Worm (Caenorhabditis elegans) whole organism, L4 larva: Measurements from ENCODE around the gene Y54G2A.48.

ENCODE experiments used
- D1046.2 ChIP-seq: fragments of 200-800 bp; sonication (Bioruptor generic); IDR thresholded peaks from 2 replicates; pipeline ENCODE4 v1.3.6; 2022; ENCODE audit warnings: missing genetic modification characterization, missing compliant biosample characterization
- F10B5.3 ChIP-seq: sonication (generic microtip); optimal IDR thresholded peaks from 2 replicates; lab custom pipeline; 2016; ENCODE audit warnings: mild to moderate bottlenecking, missing genetic modification characterization, missing compliant biosample characterization
- F44E2.7 ChIP-seq: fragments of 200-800 bp; sonication (Bioruptor generic); IDR thresholded peaks from 2 replicates; pipeline ENCODE4 v2.1.2; 2022; ENCODE audit warnings: missing genetic modification characterization, missing compliant biosample characterization
- R02D3.7 ChIP-seq: fragments of 150-350 bp; sonication (generic microtip); optimal IDR thresholded peaks from 3 replicates; lab custom pipeline; 2014; ENCODE audit warnings: missing biosample characterization, missing genetic modification characterization
- Y48G9A.11 ChIP-seq: fragments of 200-800 bp; sonication (Bioruptor generic); IDR thresholded peaks from 2 replicates; pipeline ENCODE4 v1.3.6; 2022; ENCODE audit warnings: missing genetic modification reagents, missing genetic modification characterization, missing compliant biosample characterization
- Y5F2A.4 ChIP-seq: fragments of 200-800 bp; sonication (Bioruptor generic); optimal IDR thresholded peaks from 2 replicates; lab custom pipeline; 2018; ENCODE audit warnings: mild to moderate bottlenecking, missing genetic modification characterization, missing compliant biosample characterization
- ZK546.5 ChIP-seq, 2 experiments: sonication (generic microtip); optimal IDR thresholded peaks; 2 replicates each; lab custom pipeline; 2017; ENCODE audit warnings: missing biosample characterization in 2 of 2, missing genetic modification characterization in 2 of 2
- arid-1 ChIP-seq: fragments of 200-800 bp; sonication (Bioruptor generic); conservative IDR thresholded peaks from 2 replicates; pipeline ENCODE4 v1.3.6; 2022; ENCODE audit warnings: missing genetic modification reagents, missing genetic modification characterization, missing compliant biosample characterization
- attf-4 ChIP-seq: sonication (generic microtip); optimal IDR thresholded peaks from 3 replicates; lab custom pipeline; 2017; ENCODE audit warnings: missing biosample characterization, missing genetic modification characterization
- ceh-32 ChIP-seq: sonication (generic microtip); optimal IDR thresholded peaks from 2 replicates; lab custom pipeline; 2016; ENCODE audit warnings: mild to moderate bottlenecking, missing genetic modification characterization, missing compliant biosample characterization; ENCODE audit not compliant: poor library complexity
- ceh-44 ChIP-seq: fragments of 200-800 bp; sonication (Bioruptor generic); IDR thresholded peaks from 2 replicates; pipeline ENCODE4 v1.3.6; 2022; ENCODE audit warnings: missing genetic modification reagents, missing genetic modification characterization, missing compliant biosample characterization
- ceh-82 ChIP-seq: sonication (generic microtip); optimal IDR thresholded peaks from 2 replicates; lab custom pipeline; 2017; ENCODE audit warnings: missing biosample characterization, missing genetic modification characterization
- ces-1 ChIP-seq: fragments of 150-350 bp; sonication (generic microtip); optimal IDR thresholded peaks from 4 replicates; lab custom pipeline; 2014; ENCODE audit warnings: missing biosample characterization, missing genetic modification reagents, missing genetic modification characterization
- cey-2 ChIP-seq: sonication (generic microtip); optimal IDR thresholded peaks from 3 replicates; lab custom pipeline; 2017; ENCODE audit warnings: missing genetic modification characterization, mild to moderate bottlenecking, missing compliant biosample characterization, antibody characterized with exemption, borderline replicate concordance; ENCODE audit not compliant: insufficient read depth
- ctbp-1 ChIP-seq: fragments of 200-800 bp; sonication (Bioruptor generic); IDR thresholded peaks from 2 replicates; pipeline ENCODE4 v1.3.6; 2022; ENCODE audit warnings: missing genetic modification reagents, missing genetic modification characterization, missing compliant biosample characterization
- dmd-6 ChIP-seq: fragments of 200-800 bp; sonication (Bioruptor generic); IDR thresholded peaks from 2 replicates; pipeline ENCODE4 v1.3.6; 2022; ENCODE audit warnings: missing genetic modification reagents, missing genetic modification characterization, missing compliant biosample characterization
- dmd-8 ChIP-seq: fragments of 200-800 bp; sonication (Bioruptor generic); IDR thresholded peaks from 2 replicates; pipeline ENCODE4 v1.3.6; 2022; ENCODE audit warnings: missing genetic modification characterization, missing compliant biosample characterization
- dmd-9 ChIP-seq: fragments of 200-800 bp; sonication (Bioruptor generic); IDR thresholded peaks from 2 replicates; pipeline ENCODE4 v1.3.6; 2022; ENCODE audit warnings: missing genetic modification reagents, missing genetic modification characterization, missing compliant biosample characterization
- dpl-1 ChIP-seq: fragments of 150-350 bp; optimal IDR thresholded peaks from 2 replicates; lab custom pipeline; 2014; ENCODE audit warnings: missing biosample characterization, missing genetic modification reagents, missing genetic modification characterization
- duxl-1 ChIP-seq: sonication (generic microtip); optimal IDR thresholded peaks from 2 replicates; lab custom pipeline; 2016; ENCODE audit warnings: mild to moderate bottlenecking, missing genetic modification characterization, moderate library complexity, missing compliant biosample characterization; ENCODE audit not compliant: poor library complexity
- dve-1 ChIP-seq: sonication (generic microtip); optimal IDR thresholded peaks from 2 replicates; lab custom pipeline; 2017; ENCODE audit warnings: antibody characterized with exemption, mild to moderate bottlenecking, missing genetic modification characterization, missing compliant biosample characterization; ENCODE audit not compliant: insufficient read depth
- egl-27 ChIP-seq: sonication (generic microtip); optimal IDR thresholded peaks from 3 replicates; lab custom pipeline; 2017; ENCODE audit warnings: missing biosample characterization, missing genetic modification reagents, missing genetic modification characterization
- gei-8 ChIP-seq: fragments of 200-800 bp; sonication (Bioruptor generic); optimal IDR thresholded peaks from 2 replicates; lab custom pipeline; 2018; ENCODE audit warnings: mild to moderate bottlenecking, missing genetic modification characterization, missing compliant biosample characterization
- hlh-11 ChIP-seq: fragments of 200-800 bp; sonication (Bioruptor generic); optimal IDR thresholded peaks from 2 replicates; lab custom pipeline; 2018; ENCODE audit warnings: mild to moderate bottlenecking, missing genetic modification characterization, missing compliant biosample characterization
- lin-15B ChIP-seq: fragments of 150-350 bp; sonication (generic microtip); optimal IDR thresholded peaks from 3 replicates; lab custom pipeline; 2014; ENCODE audit warnings: missing biosample characterization, missing genetic modification characterization
- lir-3 ChIP-seq: sonication (generic microtip); optimal IDR thresholded peaks from 2 replicates; lab custom pipeline; 2016; ENCODE audit warnings: mild to moderate bottlenecking, missing genetic modification characterization, missing compliant biosample characterization
- lsy-2 ChIP-seq, 2 experiments: fragments of 150-350 bp in 1 of 2; sonication (generic microtip) in 1 of 2; optimal IDR thresholded peaks; 2 replicates each; lab custom pipeline; 2014 to 2017; ENCODE audit warnings: missing biosample characterization in 2 of 2, missing genetic modification characterization in 2 of 2
- mdl-1 ChIP-seq, 2 experiments: fragments of 150-350 bp in 1 of 2; sonication (generic microtip) in 1 of 2; optimal IDR thresholded peaks; 2 replicates each; lab custom pipeline; 2014 to 2017; ENCODE audit warnings: missing biosample characterization in 2 of 2, missing genetic modification characterization in 2 of 2
- mdt-29 ChIP-seq: fragments of 200-800 bp; sonication (Bioruptor generic); IDR thresholded peaks from 2 replicates; pipeline ENCODE4 v1.3.6; 2022; ENCODE audit warnings: missing genetic modification reagents, missing genetic modification characterization, missing compliant biosample characterization
- mep-1 ChIP-seq: fragments of 150-350 bp; sonication (generic microtip); optimal IDR thresholded peaks from 3 replicates; lab custom pipeline; 2014; ENCODE audit warnings: missing biosample characterization, missing genetic modification characterization
- nhr-10 ChIP-seq: fragments of 150-350 bp; optimal IDR thresholded peaks from 2 replicates; lab custom pipeline; 2014; ENCODE audit warnings: missing biosample characterization, missing genetic modification characterization
- nhr-11 ChIP-seq: fragments of 150-350 bp; optimal IDR thresholded peaks from 2 replicates; lab custom pipeline; 2014; ENCODE audit warnings: missing biosample characterization, missing genetic modification characterization
- nhr-111 ChIP-seq: fragments of 200-800 bp; sonication (Bioruptor generic); optimal IDR thresholded peaks from 2 replicates; lab custom pipeline; 2018; ENCODE audit warnings: mild to moderate bottlenecking, missing genetic modification characterization, missing compliant biosample characterization
- nhr-28 ChIP-seq: fragments of 150-350 bp; optimal IDR thresholded peaks from 2 replicates; lab custom pipeline; 2014; ENCODE audit warnings: missing biosample characterization, missing genetic modification characterization
- nhr-41 ChIP-seq: fragments of 200-800 bp; sonication (Bioruptor generic); IDR thresholded peaks from 2 replicates; pipeline ENCODE4 v1.3.6; 2022; ENCODE audit warnings: missing genetic modification reagents, missing genetic modification characterization, missing compliant biosample characterization
- nhr-42 ChIP-seq: fragments of 200-800 bp; sonication (Bioruptor generic); IDR thresholded peaks from 2 replicates; pipeline ENCODE4 v1.3.6; 2022; ENCODE audit warnings: missing genetic modification characterization, missing compliant biosample characterization
- nhr-48 ChIP-seq: sonication (generic microtip); optimal IDR thresholded peaks from 2 replicates; lab custom pipeline; 2016; ENCODE audit warnings: mild to moderate bottlenecking, missing genetic modification characterization, missing compliant biosample characterization
- nhr-6 ChIP-seq: fragments of 150-350 bp; optimal IDR thresholded peaks from 2 replicates; lab custom pipeline; 2014; ENCODE audit warnings: missing biosample characterization, missing genetic modification characterization
- nhr-77 ChIP-seq: fragments of 150-350 bp; optimal IDR thresholded peaks from 2 replicates; lab custom pipeline; 2014; ENCODE audit warnings: missing biosample characterization, missing genetic modification characterization
- pqm-1 ChIP-seq: sonication (generic microtip); optimal IDR thresholded peaks from 2 replicates; lab custom pipeline; 2017; ENCODE audit warnings: missing biosample characterization, missing genetic modification characterization
- rbr-2 ChIP-seq: sonication (generic microtip); optimal IDR thresholded peaks from 2 replicates; lab custom pipeline; 2016; ENCODE audit warnings: missing genotype, missing genetic modification characterization, missing compliant biosample characterization
- saeg-2 ChIP-seq: fragments of 200-800 bp; sonication (Bioruptor generic); IDR thresholded peaks from 2 replicates; pipeline ENCODE4 v1.3.6; 2022; ENCODE audit warnings: missing genetic modification reagents, missing genetic modification characterization, missing compliant biosample characterization
- spr-3 ChIP-seq: fragments of 200-800 bp; sonication (Bioruptor generic); optimal IDR thresholded peaks from 2 replicates; lab custom pipeline; 2018; ENCODE audit warnings: mild to moderate bottlenecking, missing genetic modification characterization, missing compliant biosample characterization
- unc-39 ChIP-seq: sonication (generic microtip); optimal IDR thresholded peaks from 2 replicates; lab custom pipeline; 2017; ENCODE audit warnings: missing biosample characterization, missing genetic modification characterization
- vab-7 ChIP-seq: fragments of 200-800 bp; sonication (Bioruptor generic); IDR thresholded peaks from 2 replicates; pipeline ENCODE4 v1.3.6; 2022; ENCODE audit warnings: missing genetic modification reagents, missing genetic modification characterization, missing compliant biosample characterization
- zag-1 ChIP-seq: fragments of 150-350 bp; optimal IDR thresholded peaks from 2 replicates; lab custom pipeline; 2014; ENCODE audit warnings: missing biosample characterization, missing genetic modification characterization
- zfp-3 ChIP-seq: fragments of 200-800 bp; sonication (Bioruptor generic); conservative IDR thresholded peaks from 2 replicates; pipeline ENCODE4 v1.3.6; 2022; ENCODE audit warnings: missing genetic modification reagents, missing genetic modification characterization, missing compliant biosample characterization
- zip-11 ChIP-seq: fragments of 200-800 bp; sonication (Bioruptor generic); IDR thresholded peaks from 2 replicates; pipeline ENCODE4 v1.3.6; 2022; ENCODE audit warnings: missing genetic modification characterization, missing compliant biosample characterization
- zip-2 ChIP-seq: fragments of 150-350 bp; optimal IDR thresholded peaks from 2 replicates; lab custom pipeline; 2014; ENCODE audit warnings: missing biosample characterization, missing genetic modification characterization
- ztf-11 ChIP-seq: fragments of 150-350 bp; optimal IDR thresholded peaks from 2 replicates; lab custom pipeline; 2014; ENCODE audit warnings: missing biosample characterization, missing genetic modification characterization
- ztf-7 ChIP-seq: fragments of 150-350 bp; optimal IDR thresholded peaks from 2 replicates; lab custom pipeline; 2014; ENCODE audit warnings: missing biosample characterization, missing genetic modification characterization

Y54G2A.48 gene

DNA sequence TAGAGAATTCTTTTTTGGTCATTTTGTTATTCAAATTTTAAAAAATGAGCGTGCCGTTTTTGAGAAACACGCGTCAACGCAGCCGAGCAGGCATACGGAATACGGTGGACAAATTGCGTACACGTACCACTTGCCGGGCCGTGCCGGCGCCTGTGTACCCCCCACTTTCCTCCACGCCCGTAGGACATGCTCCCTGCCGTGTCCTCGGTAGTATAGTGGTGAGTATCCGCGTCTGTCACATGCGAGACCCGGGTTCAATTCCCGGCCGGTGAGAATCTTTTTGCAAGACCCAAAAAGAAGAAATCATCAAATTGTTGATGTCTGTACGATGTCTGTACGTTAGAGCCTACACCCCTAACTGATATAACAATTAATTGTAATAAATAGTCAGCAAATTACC, 24.3 kb downstream of the Y54G2A.48 start (continued):
- TF ChIP-seq arid-1 (0 out of 2 replicates have a peak, but pooled peaks have one; percentile 46), nhr-28 (tag; lab: Kevin White, UChicago) (no peak), nhr-77 (tag; lab: Kevin White, UChicago) (no peak), dve-1 (tag; lab: Kevin White, UChicago) (no peak), saeg-2 (GFP tag; lab: Robert Waterston, UW) (no peak), nhr-42 (GFP tag; lab: Robert Waterston, UW) (no peak), zip-11 (no peak), ctbp-1 (no peak), dmd-6 (GFP tag; lab: Robert Waterston, UW) (no peak), duxl-1 (no peak), mdt-29 (no peak), dmd-9 (GFP tag; lab: Robert Waterston, UW) (0 out of 2 replicates have a peak, but pooled peaks have one; percentile 48), F44E2.7 (GFP tag; lab: Robert Waterston, UW) (0 out of 2 replicates have a peak, but pooled peaks have one; percentile 67), gei-8 (GFP tag; lab: Kevin White, UChicago) (no peak), zip-2 (no peak), nhr-10 (tag; lab: Kevin White, UChicago) (no peak), egl-27 (no peak), F10B5.3 (no peak), ztf-11 (no peak), ces-1 (GFP tag; lab: Kevin White, UChicago) (no peak), mdl-1 (tag; optimal IDR thresholded peaks at IDR 0.05; lab: Kevin White, UChicago) (no peak)

DNA sequence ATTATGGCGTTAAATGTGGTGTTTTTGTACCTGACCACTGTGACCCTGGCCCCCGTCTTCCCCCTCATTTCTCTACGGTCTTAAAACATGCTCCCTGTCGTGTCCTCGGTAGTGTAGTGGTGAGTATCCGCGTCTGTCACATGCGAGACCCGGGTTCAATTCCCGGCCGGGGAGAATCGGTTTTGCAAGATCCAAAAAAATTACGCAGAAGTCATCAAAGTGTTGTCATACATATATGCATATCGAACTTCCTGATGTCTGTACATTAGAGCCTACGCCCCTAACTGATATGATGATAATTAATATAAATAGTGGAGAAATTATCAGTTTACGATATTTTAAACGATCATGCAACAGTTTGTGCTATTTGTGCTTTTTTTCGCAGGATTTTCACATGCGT, 27.0 kb downstream of the Y54G2A.48 start, which contains the start of gene Y54G2A.45:
Gene Y54G2A.45, plus strand, starts transcription at position 333 of the 400 bp plus-strand sequence.
- TF ChIP-seq zip-2 (peak; percentile 65), unc-39 (no peak), ceh-32 (no peak), Y5F2A.4 (GFP tag; lab: Kevin White, UChicago) (no peak), rbr-2 (tag; lab: Kevin White, UChicago) (peak; percentile 51), nhr-41 (GFP tag; lab: Robert Waterston, UW) (peak; percentile 52; the same call in 1 of the 2 replicates), mep-1 (tag; lab: Kevin White, UChicago) (peak; percentile 78), attf-4 (no peak), Y48G9A.11 (GFP tag; lab: Robert Waterston, UW) (peak; percentile 77), ztf-7 (no peak), dmd-8 (GFP tag; lab: Robert Waterston, UW) (peak; percentile 77; the same call in 1 of the 2 replicates), mdl-1 (tag; optimal IDR thresholded peaks at IDR 0.05; lab: Kevin White, UChicago) (peak in 1 of 2 experiments; percentile 32), zfp-3 (GFP tag; lab: Robert Waterston, UW) (no peak), nhr-11 (tag; lab: Kevin White, UChicago) (peak; percentile 55), spr-3 (GFP tag; lab: Kevin White, UChicago) (peak; percentile 62), ztf-11 (no peak), lin-15B (tag; lab: Kevin White, UChicago) (no peak), gei-8 (GFP tag; lab: Kevin White, UChicago) (peak; percentile 91), dve-1 (tag; lab: Kevin White, UChicago) (peak; percentile 88), lsy-2 (tag; optimal IDR thresholded peaks at IDR 0.05; lab: Kevin White, UChicago) (peak in 1 of 2 experiments; percentile 69), ceh-82 (tag; lab: Kevin White, UChicago) (no peak), ZK546.5 (tag; optimal IDR thresholded peaks at IDR 0.05; lab: Kevin White, UChicago) (no peak), cey-2 (tag; lab: Kevin White, UChicago) (no peak), R02D3.7 (tag; lab: Kevin White, UChicago) (peak; percentile 2), lir-3 (tag; lab: Kevin White, UChicago) (peak; percentile 48), D1046.2 (GFP tag; lab: Robert Waterston, UW) (peak; percentile 88), nhr-48 (tag; lab: Kevin White, UChicago) (peak; percentile 84), vab-7 (GFP tag; lab: Robert Waterston, UW) (peak; percentile 84), ceh-44 (GFP tag; lab: Robert Waterston, UW) (peak; percentile 80), nhr-111 (GFP tag; lab: Kevin White, UChicago) (no peak), zag-1 (no peak), hlh-11 (tag; lab: Kevin White, UChicago) (peak; percentile 85), pqm-1 (tag; lab: Kevin White, UChicago) (peak; percentile 90), dpl-1 (GFP tag; lab: Kevin White, UChicago) (peak; percentile 25), nhr-6 (tag; lab: Kevin White, UChicago) (peak; percentile 3), ctbp-1 (peak; percentile 74; the same call in 1 of the 2 replicates)
